Worm (Caenorhabditis elegans) whole organism, midembryonic: ENCODE results near the gene T20F7.1.
"Not testable (repeated sequence)": the region's sequence is repeated elsewhere in the genome, so short reads cannot be mapped to it uniquely, and the experiment has no call there.

Experiments
- T22C8.4 ChIP-seq: fragments of 200-800 bp; sonication (Bioruptor generic); IDR thresholded peaks from 2 replicates; pipeline ENCODE4 v1.3.6; 2022; ENCODE audit warnings: missing genetic modification characterization, missing compliant biosample characterization
- cog-1 ChIP-seq: sonication (generic microtip); optimal IDR thresholded peaks from 2 replicates; lab custom pipeline; 2016; ENCODE audit warnings: missing genetic modification characterization, missing compliant biosample characterization
- flt-1 ChIP-seq: fragments of 200-800 bp; sonication (Bioruptor generic); IDR thresholded peaks from 2 replicates; pipeline ENCODE4 v1.3.6; 2022; ENCODE audit warnings: missing genetic modification characterization, missing compliant biosample characterization
- klf-2 ChIP-seq: fragments of 200-800 bp; sonication (Bioruptor generic); conservative IDR thresholded peaks from 2 replicates; pipeline ENCODE4 v1.3.6; 2022; ENCODE audit warnings: missing genetic modification reagents, missing genetic modification characterization, missing compliant biosample characterization
- med-1 ChIP-seq: sonication (generic microtip); optimal IDR thresholded peaks from 2 replicates; lab custom pipeline; 2017; ENCODE audit warnings: missing genetic modification characterization, mild to moderate bottlenecking, missing compliant biosample characterization, antibody characterized with exemption, missing genetic modification reagents; ENCODE audit not compliant: insufficient read depth
- ref-1 ChIP-seq: fragments of 200-800 bp; sonication (Bioruptor generic); conservative IDR thresholded peaks from 2 replicates; pipeline ENCODE4 v1.3.6; 2022; ENCODE audit warnings: missing genetic modification reagents, missing genetic modification characterization, missing compliant biosample characterization
- tab-1 ChIP-seq: fragments of 200-800 bp; sonication (Bioruptor generic); IDR thresholded peaks from 2 replicates; pipeline ENCODE4 v1.3.6; 2022; ENCODE audit warnings: missing genetic modification characterization, missing compliant biosample characterization
- ztf-23 ChIP-seq: fragments of 200-800 bp; sonication (Bioruptor generic); IDR thresholded peaks from 2 replicates; pipeline ENCODE4 v1.3.6; 2022; ENCODE audit warnings: missing genetic modification reagents, missing genetic modification characterization, missing compliant biosample characterization
- ztf-29 ChIP-seq: fragments of 200-800 bp; sonication (Bioruptor generic); IDR thresholded peaks from 2 replicates; pipeline ENCODE4 v1.3.6; 2022; ENCODE audit warnings: missing genetic modification reagents, missing genetic modification characterization, missing compliant biosample characterization

T20F7.1 gene

ce11 chrX:16901906-16902383 lies 29.2 kb downstream of the T20F7.1 start:
- TF ChIP-seq ztf-23 (GFP tag; lab: Robert Waterston, UW) = 0 out of 2 replicates have a peak, but pooled peaks have one; percentile 52

ce11 chrX:16902657-16903056 lies 29.9 kb downstream of the T20F7.1 start:
- TF ChIP-seq tab-1 (GFP tag; lab: Robert Waterston, UW) = no peak
- TF ChIP-seq T22C8.4 = no peak
- TF ChIP-seq klf-2 (GFP tag; lab: Robert Waterston, UW) = no peak

- TF ChIP-seq klf-2 (GFP tag; lab: Robert Waterston, UW) = no peak
- no peak for TF ChIP-seq cog-1 (tag; lab: Kevin White, UChicago)
- TF ChIP-seq flt-1 (GFP tag; lab: Robert Waterston, UW) = no peak
- no peak for TF ChIP-seq ztf-23 (GFP tag; lab: Robert Waterston, UW)
- no peak for TF ChIP-seq tab-1 (GFP tag; lab: Robert Waterston, UW)
- no peak for TF ChIP-seq ref-1 (GFP tag; lab: Robert Waterston, UW)
- TF ChIP-seq med-1 (GFP tag; lab: Kevin White, UChicago) = no peak
- no peak for TF ChIP-seq ztf-29
- no peak for TF ChIP-seq T22C8.4
Observed at ce11 chrX:16903619-16904018, 30.9 kb downstream of the T20F7.1 start, which contains the start of gene F39F10.4. Gene F39F10.4, minus strand, starts transcription at chrX:16903719.

- not testable (repeated sequence) for TF ChIP-seq T22C8.4; flt-1 (GFP tag; lab: Robert Waterston, UW); ztf-29
Observed at ce11 chrX:16913669-16914068, 41.0 kb downstream of the T20F7.1 start, which contains the start of gene F39F10.5. Gene F39F10.5, minus strand, starts transcription at chrX:16913769.

ce11 chrX:16919468-16919867 lies 46.8 kb downstream of the T20F7.1 start:
- no peak for TF ChIP-seq T22C8.4
- TF ChIP-seq flt-1 (GFP tag; lab: Robert Waterston, UW) = no peak
- TF ChIP-seq tab-1 (GFP tag; lab: Robert Waterston, UW) = no peak
- no peak for TF ChIP-seq ztf-23 (GFP tag; lab: Robert Waterston, UW)
- no peak for TF ChIP-seq ztf-29

- no peak for TF ChIP-seq ztf-29
- TF ChIP-seq T22C8.4 = no peak
- no peak for TF ChIP-seq klf-2 (GFP tag; lab: Robert Waterston, UW)
- TF ChIP-seq tab-1 (GFP tag; lab: Robert Waterston, UW) = no peak
- TF ChIP-seq cog-1 (tag; lab: Kevin White, UChicago) = no peak
- no peak for TF ChIP-seq flt-1 (GFP tag; lab: Robert Waterston, UW)
- no peak for TF ChIP-seq ref-1 (GFP tag; lab: Robert Waterston, UW)
- TF ChIP-seq med-1 (GFP tag; lab: Kevin White, UChicago) = no peak
- TF ChIP-seq ztf-23 (GFP tag; lab: Robert Waterston, UW) = no peak
Observed at ce11 chrX:16921533-16921932, 48.8 kb downstream of the T20F7.1 start, which contains the start of gene fbxb-114. Gene fbxb-114, plus strand, starts transcription at chrX:16921833.

- TF ChIP-seq klf-2 (GFP tag; lab: Robert Waterston, UW) = no peak
- TF ChIP-seq ref-1 (GFP tag; lab: Robert Waterston, UW) = no peak
- no peak for TF ChIP-seq cog-1 (tag; lab: Kevin White, UChicago)
- no peak for TF ChIP-seq ztf-23 (GFP tag; lab: Robert Waterston, UW)
- no peak for TF ChIP-seq tab-1 (GFP tag; lab: Robert Waterston, UW)
- no peak for TF ChIP-seq flt-1 (GFP tag; lab: Robert Waterston, UW)
- no peak for TF ChIP-seq med-1 (GFP tag; lab: Kevin White, UChicago)
- no peak for TF ChIP-seq ztf-29
- no peak for TF ChIP-seq T22C8.4
Observed at ce11 chrX:16923636-16924035, 50.9 kb downstream of the T20F7.1 start, which contains the start of gene C30E1.4. Gene C30E1.4, plus strand, starts transcription at chrX:16923936.

ce11 chrX:16925343-16925742 lies 52.6 kb downstream of the T20F7.1 start:
- no peak for TF ChIP-seq ref-1 (GFP tag; lab: Robert Waterston, UW)
